Fruit fly (Drosophila melanogaster) whole organism, wandering third instar larva: Measurements from ENCODE around the gene Myc.

Experiments used
- Abd-B ChIP-seq: fragments of >200 bp; optimal IDR thresholded peaks from 2 replicates; lab custom pipeline; 2017; ENCODE audit warnings: missing biosample characterization, missing genetic modification characterization
- CG32264 ChIP-seq: fragments of 200-800 bp; sonication (Bioruptor generic); optimal IDR thresholded peaks from 2 replicates; lab custom pipeline; 2016; ENCODE audit warnings: missing biosample characterization, missing genetic modification characterization
- CG9705 ChIP-seq: fragments of 200-800 bp; sonication (Bioruptor generic); optimal IDR thresholded peaks from 2 replicates; lab custom pipeline; 2018; ENCODE audit warnings: missing biosample characterization, mild to moderate bottlenecking, missing genetic modification characterization
- CrebA ChIP-seq: fragments of 200-800 bp; sonication (Bioruptor generic); optimal IDR thresholded peaks from 2 replicates; lab custom pipeline; 2016; ENCODE audit warnings: missing biosample characterization, mild to moderate bottlenecking, missing genetic modification characterization, borderline replicate concordance
- Dfd ChIP-seq: fragments of >200 bp; optimal IDR thresholded peaks from 2 replicates; lab custom pipeline; 2017; ENCODE audit warnings: missing biosample characterization, missing genetic modification characterization
- GATAd ChIP-seq: sonication (Bioruptor generic); optimal IDR thresholded peaks from 2 replicates; lab custom pipeline; 2016; ENCODE audit warnings: missing biosample characterization, missing genetic modification characterization
- HLH106 ChIP-seq: fragments of 200-800 bp; optimal IDR thresholded peaks from 3 replicates; lab custom pipeline; 2019; ENCODE audit warnings: missing biosample characterization, mild to moderate bottlenecking, missing genetic modification characterization, moderate library complexity
- Hnf4 ChIP-seq: fragments of 200-800 bp; sonication (Bioruptor generic); optimal IDR thresholded peaks from 2 replicates; lab custom pipeline; 2016; ENCODE audit warnings: missing biosample characterization, mild to moderate bottlenecking, missing genetic modification characterization
- Hr78 ChIP-seq: fragments of >200 bp; optimal IDR thresholded peaks from 2 replicates; lab custom pipeline; 2017; ENCODE audit warnings: missing biosample characterization, missing genetic modification characterization
- Mio ChIP-seq: sonication (Bioruptor generic); optimal IDR thresholded peaks from 2 replicates; lab custom pipeline; 2016; ENCODE audit warnings: missing biosample characterization, missing genetic modification characterization
- N ChIP-seq: fragments of >200 bp; optimal IDR thresholded peaks from 2 replicates; lab custom pipeline; 2018; ENCODE audit warnings: missing biosample characterization, missing external identifiers, missing genetic modification characterization
- Rel ChIP-seq, 2 experiments: fragments of 200-800 bp; sonication (Bioruptor generic) in 1 of 2; optimal IDR thresholded peaks; 2 replicates in 1 of 2; 3 replicates in 1 of 2; lab custom pipeline; 2016 to 2019; ENCODE audit warnings: mild to moderate bottlenecking in 2 of 2, missing biosample characterization in 2 of 2, missing genetic modification characterization in 2 of 2, moderate library complexity in 1 of 2
- Sp1 ChIP-seq: fragments of 200-800 bp; sonication (Bioruptor generic); optimal IDR thresholded peaks from 3 replicates; lab custom pipeline; 2019; ENCODE audit warnings: missing biosample characterization, mild to moderate bottlenecking, missing genetic modification characterization, moderate library complexity
- Vsx2 ChIP-seq: fragments of 200-300, 225-300 bp; sonication (Bioruptor generic); optimal IDR thresholded peaks from 2 replicates; lab custom pipeline; 2018; ENCODE audit warnings: missing biosample characterization, missing genetic modification characterization; ENCODE audit not compliant: partially characterized antibody
- br ChIP-seq: fragments of 200-800 bp; sonication (Bioruptor generic); optimal IDR thresholded peaks from 2 replicates; lab custom pipeline; 2016; ENCODE audit warnings: missing biosample characterization, missing genetic modification characterization
- brk ChIP-seq: fragments of 200-800 bp; sonication (Bioruptor generic); optimal IDR thresholded peaks from 2 replicates; lab custom pipeline; 2016; ENCODE audit warnings: missing biosample characterization, mild to moderate bottlenecking, missing genetic modification characterization
- dl ChIP-seq, 2 experiments: fragments of 175-275, 200-275 bp in 1 of 2; fragments of 200-275 bp in 1 of 2; sonication (Bioruptor generic); optimal IDR thresholded peaks; lab custom pipeline; 2018; ENCODE audit warnings: mild to moderate bottlenecking in 2 of 2, missing biosample characterization in 2 of 2, missing genetic modification characterization in 2 of 2, moderate library complexity in 2 of 2; ENCODE audit not compliant: partially characterized antibody in 2 of 2, insufficient read depth in 1 of 2
- dmrt93B ChIP-seq: fragments of 200-800 bp; sonication (Bioruptor generic); optimal IDR thresholded peaks from 2 replicates; lab custom pipeline; 2018; ENCODE audit warnings: missing biosample characterization, mild to moderate bottlenecking, missing genetic modification characterization
- dsf ChIP-seq: sonication (Bioruptor generic); optimal IDR thresholded peaks from 2 replicates; lab custom pipeline; 2016; ENCODE audit warnings: missing biosample characterization, missing genetic modification characterization, borderline replicate concordance
- ey ChIP-seq: fragments of 200-800 bp; sonication (Bioruptor generic); optimal IDR thresholded peaks from 2 replicates; lab custom pipeline; 2016; ENCODE audit warnings: missing biosample characterization, missing genetic modification characterization
- foxo ChIP-seq, 2 experiments: fragments of 200-800 bp; sonication (Bioruptor generic); optimal IDR thresholded peaks; 2 replicates in 1 of 2; 3 replicates in 1 of 2; lab custom pipeline; 2016 to 2017; ENCODE audit warnings: missing biosample characterization in 2 of 2, missing genetic modification characterization in 2 of 2
- fru ChIP-seq: fragments of 200-800 bp; sonication (Bioruptor generic); optimal IDR thresholded peaks from 3 replicates; lab custom pipeline; 2016; ENCODE audit warnings: missing biosample characterization, mild to moderate bottlenecking, missing genetic modification characterization
- h ChIP-seq: fragments of 200-800 bp; sonication (Bioruptor generic); optimal IDR thresholded peaks from 3 replicates; lab custom pipeline; 2016; ENCODE audit warnings: missing biosample characterization, mild to moderate bottlenecking, missing genetic modification characterization
- jim ChIP-seq: fragments of 175-275, 200-325 bp; sonication (Bioruptor generic); optimal IDR thresholded peaks from 2 replicates; lab custom pipeline; 2016; ENCODE audit warnings: missing biosample characterization, mild to moderate bottlenecking, missing genetic modification characterization
- lola ChIP-seq: fragments of >200 bp; optimal IDR thresholded peaks from 2 replicates; lab custom pipeline; 2017; ENCODE audit warnings: missing biosample characterization, missing genetic modification characterization
- pan ChIP-seq: fragments of >200 bp; optimal IDR thresholded peaks from 2 replicates; lab custom pipeline; 2017
- psq ChIP-seq: fragments of 200-800 bp; sonication (Bioruptor generic); optimal IDR thresholded peaks from 3 replicates; lab custom pipeline; 2017; ENCODE audit warnings: missing biosample characterization, mild to moderate bottlenecking, missing genetic modification characterization, moderate library complexity
- rgr ChIP-seq: fragments of 200-800 bp; sonication (Bioruptor generic); optimal IDR thresholded peaks from 3 replicates; lab custom pipeline; 2016; ENCODE audit warnings: missing biosample characterization, mild to moderate bottlenecking, missing genetic modification characterization
- sage ChIP-seq: fragments of 200-800 bp; sonication (Bioruptor generic); optimal IDR thresholded peaks from 2 replicates; lab custom pipeline; 2016; ENCODE audit warnings: missing biosample characterization, mild to moderate bottlenecking, missing genetic modification characterization
- sv ChIP-seq: fragments of 200-800 bp; sonication (Bioruptor generic); optimal IDR thresholded peaks from 3 replicates; lab custom pipeline; 2016; ENCODE audit warnings: missing biosample characterization, missing genetic modification characterization
- tai ChIP-seq: sonication (Bioruptor generic); optimal IDR thresholded peaks from 2 replicates; lab custom pipeline; 2016; ENCODE audit warnings: missing biosample characterization, missing genetic modification characterization
- usp ChIP-seq: fragments of >200 bp; optimal IDR thresholded peaks from 2 replicates; lab custom pipeline; 2017; ENCODE audit warnings: missing biosample characterization, missing genetic modification characterization
- woc ChIP-seq: sonication (Bioruptor generic); optimal IDR thresholded peaks from 2 replicates; lab custom pipeline; 2016; ENCODE audit warnings: missing biosample characterization, mild to moderate bottlenecking, missing genetic modification characterization

Myc gene

DNA sequence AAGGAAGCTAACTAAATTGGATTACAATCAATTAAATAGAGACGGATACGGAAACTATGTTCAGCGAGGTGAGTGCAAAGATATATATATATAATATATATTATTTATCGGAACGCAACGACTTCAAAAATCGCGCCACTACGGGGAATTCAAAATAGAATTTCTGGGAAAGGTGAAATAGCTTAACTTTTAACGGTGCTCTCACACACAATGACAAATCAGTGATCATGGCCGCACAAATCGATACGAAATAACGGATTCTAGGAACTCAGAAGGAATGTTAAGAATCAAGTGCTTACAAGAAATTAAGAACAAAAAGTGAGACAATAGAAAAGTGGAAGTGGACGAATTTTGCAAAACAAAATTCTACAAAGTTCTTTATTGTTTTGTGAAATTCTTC is 697 bp downstream of the Myc start:
- TF ChIP-seq Mio (no peak), CrebA (GFP tag; lab: Kevin White, UChicago) (no peak), psq (GFP tag; lab: Kevin White, UChicago) (no peak), Rel (GFP tag; optimal IDR thresholded peaks at IDR 0.05; lab: Kevin White, UChicago) (no peak), Rel (tag; optimal IDR thresholded peaks at IDR 0.05; lab: Kevin White, UChicago) (no peak), brk (no peak), CG32264 (GFP tag; lab: Kevin White, UChicago) (no peak), br (GFP tag; lab: Kevin White, UChicago) (no peak), N (GFP tag; lab: Kevin White, UChicago) (no peak), Vsx2 (no peak), Dfd (no peak), jim (GFP tag; lab: Kevin White, UChicago) (no peak), ey (GFP tag; lab: Kevin White, UChicago) (no peak), dsf (GFP tag; lab: Kevin White, UChicago) (no peak), sv (GFP tag; lab: Kevin White, UChicago) (no peak)

- TF ChIP-seq Dfd (no peak), CrebA (GFP tag; lab: Kevin White, UChicago) (no peak), dmrt93B (GFP tag; lab: Kevin White, UChicago) (no peak), Hr78 (GFP tag; lab: Kevin White, UChicago) (no peak), GATAd (no peak), br (GFP tag; lab: Kevin White, UChicago) (no peak), usp (GFP tag; lab: Kevin White, UChicago) (no peak), Hnf4 (no peak)
Observed at dm6 chrX:3374269-3374668, 1.3 kb downstream of the Myc start.

- TF ChIP-seq CG32264 (GFP tag; lab: Kevin White, UChicago) (no peak), Rel (GFP tag; optimal IDR thresholded peaks at IDR 0.05; lab: Kevin White, UChicago) (no peak), Rel (tag; optimal IDR thresholded peaks at IDR 0.05; lab: Kevin White, UChicago) (no peak), Mio (no peak), HLH106 (tag; lab: Kevin White, UChicago) (no peak), ey (GFP tag; lab: Kevin White, UChicago) (no peak), sv (GFP tag; lab: Kevin White, UChicago) (no peak), pan (lab: Kevin White, UChicago) (no peak), br (GFP tag; lab: Kevin White, UChicago) (no peak), jim (GFP tag; lab: Kevin White, UChicago) (no peak), CrebA (GFP tag; lab: Kevin White, UChicago) (no peak), h (no peak), Sp1 (no peak), fru (GFP tag; lab: Kevin White, UChicago) (no peak), dsf (GFP tag; lab: Kevin White, UChicago) (no peak)
Observed at dm6 chrX:3376442-3376841, 3.5 kb downstream of the Myc start.

dm6 chrX:3377306-3377932 is 4.5 kb downstream of the Myc start:
- TF ChIP-seq GATAd (no peak), dl (GFP tag; optimal IDR thresholded peaks at IDR 0.05; lab: Kevin White, UChicago; ENCODE audit: insufficient read depth in 1 of 2, partially characterized antibody in 2 of 2) (no peak), HLH106 (tag; lab: Kevin White, UChicago) (no peak), br (GFP tag; lab: Kevin White, UChicago) (no peak), Dfd (no peak), CG32264 (GFP tag; lab: Kevin White, UChicago) (no peak), lola (no peak), Sp1 (no peak), tai (GFP tag; lab: Kevin White, UChicago) (no peak), Rel (GFP tag; optimal IDR thresholded peaks at IDR 0.05; lab: Kevin White, UChicago) (no peak), Rel (tag; optimal IDR thresholded peaks at IDR 0.05; lab: Kevin White, UChicago) (no peak), Abd-B (GFP tag; lab: Kevin White, UChicago) (no peak), Mio (no peak)

dm6 chrX:3378490-3379091 is 5.6 kb downstream of the Myc start:
- no peak for TF ChIP-seq foxo (GFP tag; optimal IDR thresholded peaks at IDR 0.05; lab: Kevin White, UChicago)
- no peak for TF ChIP-seq Dfd
- TF ChIP-seq Sp1, result no peak
- no peak for TF ChIP-seq HLH106 (tag; lab: Kevin White, UChicago)
- TF ChIP-seq dsf (GFP tag; lab: Kevin White, UChicago), result no peak
- TF ChIP-seq CG9705 (GFP tag; lab: Kevin White, UChicago), result no peak
- no peak for TF ChIP-seq brk
- no peak for TF ChIP-seq GATAd
- no peak for TF ChIP-seq woc
- TF ChIP-seq h, result no peak
- no peak for TF ChIP-seq Rel (GFP tag; optimal IDR thresholded peaks at IDR 0.05; lab: Kevin White, UChicago)
- TF ChIP-seq Rel (tag; optimal IDR thresholded peaks at IDR 0.05; lab: Kevin White, UChicago), result no peak
- no peak for TF ChIP-seq rgr
- no peak for TF ChIP-seq dl (GFP tag; optimal IDR thresholded peaks at IDR 0.05; lab: Kevin White, UChicago; ENCODE audit: insufficient read depth in 1 of 2, partially characterized antibody in 2 of 2)
- no peak for TF ChIP-seq br (GFP tag; lab: Kevin White, UChicago)
- no peak for TF ChIP-seq sage (GFP tag; lab: Kevin White, UChicago)
- no peak for TF ChIP-seq Abd-B (GFP tag; lab: Kevin White, UChicago)
- TF ChIP-seq Hnf4, result no peak
